Worm (Caenorhabditis elegans): Measurements from ENCODE around the gene gap-2.

DNA sequence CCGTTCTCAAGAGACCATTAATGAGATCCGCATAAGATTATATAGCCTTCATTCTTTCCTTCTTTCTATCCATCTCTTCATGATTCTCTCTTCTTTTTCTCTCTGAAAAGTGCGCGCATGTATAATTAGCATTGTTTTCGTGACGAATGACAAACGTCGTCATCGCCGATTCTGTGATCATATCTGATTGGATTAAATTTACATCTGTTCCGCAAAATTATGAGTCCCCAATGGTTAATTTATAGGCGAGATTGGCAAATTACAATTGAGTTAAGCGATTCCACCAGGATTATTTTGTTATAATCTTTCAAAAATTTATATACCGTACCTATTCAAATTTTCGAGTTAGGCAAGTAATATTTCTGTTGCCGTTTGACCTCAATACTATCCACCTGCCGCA, 32.0 kb downstream of the gap-2 start:
- TF ChIP-seq ztf-23 (GFP tag; IDR thresholded peaks at IDR 0.05) (no peak), T22C8.4 (GFP tag; IDR thresholded peaks at IDR 0.05) (no peak)

Measured in whole organism, midembryonic.